Worm (Caenorhabditis elegans): Measurements from ENCODE around the gene R08D7.5.

DNA sequence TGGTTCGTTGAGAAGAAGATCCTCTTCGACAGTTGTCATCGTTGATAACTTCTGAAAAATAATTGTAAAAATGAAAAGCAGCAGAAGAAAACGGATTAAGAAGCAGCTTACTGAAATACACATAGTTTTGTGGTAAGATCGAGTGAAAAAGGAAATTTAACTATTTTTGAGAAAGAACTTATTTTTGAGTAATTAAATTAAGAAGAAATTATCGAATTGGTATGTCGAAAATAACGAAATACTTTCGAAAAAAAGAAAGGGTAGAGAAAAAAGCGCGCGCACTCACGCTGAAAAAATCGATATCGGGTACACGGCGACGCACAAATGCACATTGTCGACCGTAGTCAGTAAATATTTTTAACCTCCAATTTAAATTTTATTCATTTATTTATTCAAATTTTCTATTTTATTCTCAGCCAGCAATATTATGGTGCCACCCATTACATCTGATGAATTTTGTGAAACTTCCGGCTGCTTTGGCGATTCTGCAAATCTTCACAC is 17.7 kb upstream of the R08D7.5 start, which contains the start of the genes ZK643.5 and ZK643.2:
- TF ChIP-seq aly-1 (tag; optimal IDR thresholded peaks at IDR 0.05) (no peak), sea-1 (GFP tag; conservative IDR thresholded peaks at IDR 0.05) (no peak), flt-1 (GFP tag; IDR thresholded peaks at IDR 0.05) (no peak), B0310.2 (tag; optimal IDR thresholded peaks at IDR 0.05) (no peak)

All from whole organism, early embryonic.